Worm (Caenorhabditis elegans) whole organism, L3 larva: ENCODE data around the gene str-14.

Source experiments
- R02D3.7 ChIP-seq: fragments of 150-350 bp; optimal IDR thresholded peaks from 2 replicates; lab custom pipeline; 2014; ENCODE audit warnings: missing biosample characterization, missing genetic modification characterization
- ama-1 ChIP-seq: fragments of 150-350 bp; optimal IDR thresholded peaks from 2 replicates; lab custom pipeline; 2018
- ceh-16 ChIP-seq: sonication (generic microtip); optimal IDR thresholded peaks from 2 replicates; lab custom pipeline; 2017; ENCODE audit warnings: missing biosample characterization, missing genetic modification characterization
- ceh-28 ChIP-seq: fragments of 150-350 bp; optimal IDR thresholded peaks from 2 replicates; lab custom pipeline; 2014; ENCODE audit warnings: missing biosample characterization, missing genetic modification reagents, missing genetic modification characterization
- ceh-82 ChIP-seq: fragments of 150-350 bp; optimal IDR thresholded peaks from 2 replicates; lab custom pipeline; 2014; ENCODE audit warnings: missing biosample characterization, missing genetic modification characterization
- ceh-9 ChIP-seq: sonication (generic microtip); optimal IDR thresholded peaks from 2 replicates; lab custom pipeline; 2018; ENCODE audit warnings: missing biosample characterization, missing genetic modification characterization
- daf-12 ChIP-seq: fragments of 150-350 bp; optimal IDR thresholded peaks from 2 replicates; lab custom pipeline; 2014; ENCODE audit warnings: missing biosample characterization, missing genetic modification reagents, missing genetic modification characterization
- egl-27 ChIP-seq: sonication (generic microtip); optimal IDR thresholded peaks from 4 replicates; lab custom pipeline; 2017; ENCODE audit warnings: missing biosample characterization, missing genetic modification reagents, missing genetic modification characterization
- elt-1 ChIP-seq: fragments of 150-350 bp; optimal IDR thresholded peaks from 2 replicates; lab custom pipeline; 2014; ENCODE audit warnings: missing biosample characterization, missing genetic modification characterization
- elt-3 ChIP-seq, 3 experiments: fragments of 150-350 bp in 1 of 3; sonication (generic microtip) in 2 of 3; optimal IDR thresholded peaks; 2 replicates in 2 of 3; 4 replicates in 1 of 3; lab custom pipeline; 2014 to 2017; ENCODE audit warnings: missing biosample characterization in 3 of 3, missing genetic modification characterization in 3 of 3
- eor-1 ChIP-seq, 2 experiments: fragments of 150-350 bp; optimal IDR thresholded peaks; 2 replicates each; lab custom pipeline; 2014 to 2018; ENCODE audit warnings: missing biosample characterization in 2 of 2, missing genetic modification characterization in 2 of 2
- fkh-10 ChIP-seq: sonication (generic microtip); optimal IDR thresholded peaks from 2 replicates; lab custom pipeline; 2017; ENCODE audit warnings: missing biosample characterization, missing genetic modification reagents, missing genetic modification characterization
- fkh-2 ChIP-seq: fragments of 150-350 bp; optimal IDR thresholded peaks from 2 replicates; lab custom pipeline; 2014; ENCODE audit warnings: missing biosample characterization, missing genetic modification reagents, missing genetic modification characterization
- fos-1 ChIP-seq: fragments of 150-350 bp; optimal IDR thresholded peaks from 2 replicates; lab custom pipeline; 2014; ENCODE audit warnings: missing biosample characterization, missing genetic modification characterization
- jun-1 ChIP-seq: fragments of 150-350 bp; optimal IDR thresholded peaks from 2 replicates; lab custom pipeline; 2014; ENCODE audit warnings: missing biosample characterization, missing genetic modification reagents, missing genetic modification characterization
- lin-39 ChIP-seq: fragments of 150-350 bp; optimal IDR thresholded peaks from 2 replicates; lab custom pipeline; 2018; ENCODE audit warnings: missing biosample characterization, missing genetic modification reagents, missing genetic modification characterization
- lsy-12 ChIP-seq: sonication (generic microtip); optimal IDR thresholded peaks from 2 replicates; lab custom pipeline; 2016; ENCODE audit warnings: mild to moderate bottlenecking, missing genetic modification characterization, missing compliant biosample characterization
- mdl-1 ChIP-seq: fragments of 150-350 bp; optimal IDR thresholded peaks from 2 replicates; lab custom pipeline; 2014; ENCODE audit warnings: missing biosample characterization, missing genetic modification characterization
- mml-1 ChIP-seq: fragments of 150-350 bp; sonication (generic microtip); optimal IDR thresholded peaks from 3 replicates; lab custom pipeline; 2014; ENCODE audit warnings: missing biosample characterization, missing genetic modification characterization
- nhr-11 ChIP-seq: fragments of 150-350 bp; optimal IDR thresholded peaks from 2 replicates; lab custom pipeline; 2014; ENCODE audit warnings: missing biosample characterization, missing genetic modification characterization
- nhr-12 ChIP-seq: fragments of 150-350 bp; optimal IDR thresholded peaks from 2 replicates; lab custom pipeline; 2014; ENCODE audit warnings: missing biosample characterization, missing genetic modification characterization
- nhr-237 ChIP-seq: fragments of 150-350 bp; optimal IDR thresholded peaks from 2 replicates; lab custom pipeline; 2014; ENCODE audit warnings: missing biosample characterization, missing genetic modification characterization
- nhr-25 ChIP-seq: sonication (generic microtip); optimal IDR thresholded peaks from 2 replicates; lab custom pipeline; 2017; ENCODE audit warnings: missing biosample characterization, missing genetic modification characterization
- nhr-28 ChIP-seq: fragments of 150-350 bp; optimal IDR thresholded peaks from 2 replicates; lab custom pipeline; 2014; ENCODE audit warnings: missing biosample characterization, missing genetic modification characterization
- nhr-43 ChIP-seq: sonication (generic microtip); optimal IDR thresholded peaks from 2 replicates; lab custom pipeline; 2016; ENCODE audit warnings: mild to moderate bottlenecking, missing genetic modification characterization, missing compliant biosample characterization; ENCODE audit not compliant: poor library complexity, severe bottlenecking
- nhr-67 ChIP-seq: fragments of 150-350 bp; optimal IDR thresholded peaks from 2 replicates; lab custom pipeline; 2014; ENCODE audit warnings: missing biosample characterization, missing genetic modification characterization
- nhr-77 ChIP-seq: fragments of 150-350 bp; optimal IDR thresholded peaks from 2 replicates; lab custom pipeline; 2014; ENCODE audit warnings: missing biosample characterization, missing genetic modification characterization
- pqm-1 ChIP-seq: fragments of 150-350 bp; optimal IDR thresholded peaks from 2 replicates; lab custom pipeline; 2017; ENCODE audit warnings: missing biosample characterization, missing genetic modification characterization, inconsistent platforms
- sea-2 ChIP-seq: fragments of 150-350 bp; sonication (generic microtip); optimal IDR thresholded peaks from 4 replicates; lab custom pipeline; 2014; ENCODE audit warnings: missing biosample characterization, missing genetic modification reagents, missing genetic modification characterization
- skn-1 ChIP-seq: fragments of 150-350 bp; optimal IDR thresholded peaks from 2 replicates; lab custom pipeline; 2014; ENCODE audit warnings: missing biosample characterization, missing genetic modification characterization
- snpc-4 ChIP-seq: fragments of 150-350 bp; optimal IDR thresholded peaks from 2 replicates; lab custom pipeline; 2014; ENCODE audit warnings: missing biosample characterization, missing genetic modification characterization
- unc-39 ChIP-seq: sonication (generic microtip); optimal IDR thresholded peaks from 4 replicates; lab custom pipeline; 2017; ENCODE audit warnings: missing biosample characterization, missing genetic modification characterization
- unc-62 ChIP-seq: fragments of 150-350 bp; sonication (generic microtip); optimal IDR thresholded peaks from 4 replicates; lab custom pipeline; 2014; ENCODE audit warnings: missing biosample characterization, missing genetic modification reagents, missing genetic modification characterization
- ztf-11 ChIP-seq: fragments of 150-350 bp; optimal IDR thresholded peaks from 2 replicates; lab custom pipeline; 2014; ENCODE audit warnings: missing biosample characterization, missing genetic modification characterization
- ztf-4 ChIP-seq: fragments of 150-350 bp; optimal IDR thresholded peaks from 2 replicates; lab custom pipeline; 2014; ENCODE audit warnings: missing biosample characterization, missing genetic modification characterization

str-14 gene

ce11 chrV:16467840-16468239, 12.9 kb upstream of the str-14 start, which contains the start of gene sru-44:
TSS of gene sru-44 (minus strand) at chrV:16467940.
- TF ChIP-seq elt-3 (tag; optimal IDR thresholded peaks at IDR 0.05; lab: Kevin White, UChicago) (no peak), unc-39 (no peak), mdl-1 (tag; lab: Kevin White, UChicago) (no peak), nhr-77 (tag; lab: Kevin White, UChicago) (no peak), fkh-10 (no peak), lsy-12 (no peak), sea-2 (GFP tag; lab: Kevin White, UChicago) (no peak), skn-1 (tag; lab: Kevin White, UChicago) (no peak), snpc-4 (no peak), nhr-67 (tag; lab: Kevin White, UChicago) (no peak), ztf-11 (tag; lab: Kevin White, UChicago) (no peak), ceh-9 (tag; lab: Kevin White, UChicago) (no peak), nhr-43 (tag; lab: Kevin White, UChicago) (no peak), ceh-82 (no peak), fkh-2 (tag; lab: Kevin White, UChicago) (no peak)

- no peak for TF ChIP-seq nhr-237 (tag; lab: Kevin White, UChicago)
- no peak for TF ChIP-seq R02D3.7 (tag; lab: Kevin White, UChicago)
- no peak for TF ChIP-seq daf-12 (tag; lab: Kevin White, UChicago)
- no peak for TF ChIP-seq lsy-12
- no peak for TF ChIP-seq fkh-10
- TF ChIP-seq eor-1 (tag; optimal IDR thresholded peaks at IDR 0.05; lab: Kevin White, UChicago) = no peak
- no peak for TF ChIP-seq lin-39
- TF ChIP-seq nhr-25 = no peak
These were observed 5.9 kb upstream of the str-14 start, which contains the start of gene srh-142 for ce11 chrV:16460866-16461265. TSS of gene srh-142 (minus strand) at chrV:16460966.

DNA sequence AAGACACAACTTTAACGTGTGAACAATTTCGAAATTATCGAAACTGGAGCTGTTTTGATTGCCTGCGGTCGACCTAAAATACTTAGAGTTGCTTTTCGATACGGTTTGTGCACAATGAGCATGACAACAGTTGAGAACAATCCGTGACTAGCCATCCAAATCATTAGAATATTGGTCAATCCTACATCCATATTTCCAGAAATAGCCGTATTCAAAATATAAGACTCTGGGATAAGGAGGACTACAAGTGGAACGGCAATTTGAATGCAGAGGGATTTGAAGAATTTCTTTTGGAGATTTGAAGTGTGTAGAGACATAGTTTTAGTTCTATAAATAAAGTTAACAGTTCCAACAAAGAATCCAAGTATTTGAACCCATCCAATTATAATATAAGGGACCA, 4.4 kb upstream of the str-14 start:
- no peak for TF ChIP-seq fos-1 (tag; lab: Kevin White, UChicago)
- no peak for TF ChIP-seq elt-3 (tag; optimal IDR thresholded peaks at IDR 0.05; lab: Kevin White, UChicago)
- TF ChIP-seq nhr-12 (tag; lab: Kevin White, UChicago) = no peak
- TF ChIP-seq nhr-43 (tag; lab: Kevin White, UChicago) = no peak
- TF ChIP-seq ztf-4 (tag; lab: Kevin White, UChicago) = no peak
- no peak for TF ChIP-seq fkh-10
- TF ChIP-seq nhr-11 (tag; lab: Kevin White, UChicago) = no peak
- no peak for TF ChIP-seq jun-1

DNA sequence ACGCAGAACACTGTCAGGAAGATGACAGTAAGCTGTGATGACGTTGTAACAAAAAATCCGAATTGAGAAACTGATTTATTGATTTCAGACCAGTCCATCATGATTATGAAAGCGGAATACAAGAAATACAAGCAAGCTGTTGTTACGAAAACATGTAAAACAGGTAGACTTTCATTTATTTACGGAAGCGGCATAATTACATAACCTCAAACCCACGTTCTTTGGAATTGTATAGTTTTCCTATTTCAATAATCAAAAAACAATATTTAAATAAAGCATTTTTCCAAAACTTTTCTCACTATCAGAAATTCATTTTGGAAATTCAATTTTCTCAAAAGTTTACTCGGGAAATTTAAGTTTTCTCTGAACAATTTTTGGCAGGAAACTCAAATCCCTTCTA, 3.7 kb upstream of the str-14 start, which contains the start of gene str-15:
str-15 (minus strand) TSS at position 101 of the 400 bp plus-strand sequence.
- TF ChIP-seq nhr-28 (tag; lab: Kevin White, UChicago) = no peak
- no peak for TF ChIP-seq jun-1
- TF ChIP-seq fkh-10 = no peak
- no peak for TF ChIP-seq eor-1 (tag; optimal IDR thresholded peaks at IDR 0.05; lab: Kevin White, UChicago)
- TF ChIP-seq nhr-11 (tag; lab: Kevin White, UChicago) = no peak
- no peak for TF ChIP-seq ceh-16 (tag; lab: Kevin White, UChicago)
- no peak for TF ChIP-seq nhr-237 (tag; lab: Kevin White, UChicago)
- TF ChIP-seq pqm-1 (tag; lab: Kevin White, UChicago) = no peak
- TF ChIP-seq snpc-4 = no peak
- TF ChIP-seq fkh-2 (tag; lab: Kevin White, UChicago) = no peak
- TF ChIP-seq lin-39 = no peak

DNA sequence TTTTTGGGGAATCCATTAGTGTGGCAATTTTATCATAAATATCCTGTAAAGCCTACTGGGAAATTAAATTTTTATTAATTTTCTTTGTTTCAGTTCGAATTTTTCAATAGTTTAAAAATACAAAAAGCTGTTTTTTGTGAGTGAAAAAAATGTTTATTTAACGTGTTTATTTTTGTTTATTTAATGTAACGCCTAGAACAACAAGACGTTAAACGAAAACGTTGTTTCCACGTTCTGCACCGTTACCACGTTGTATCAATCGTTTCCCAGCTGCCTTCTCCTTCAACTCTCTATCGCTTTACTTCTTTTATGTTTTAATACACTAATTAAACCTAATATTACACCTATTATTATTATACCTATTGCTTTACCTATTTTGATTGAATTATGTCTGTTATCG, 7.2 kb downstream of the str-14 start, which contains the start of gene T08G3.13:
T08G3.13 (plus strand) TSS at position 301 of the 400 bp plus-strand sequence.
- TF ChIP-seq unc-39 = no peak
- TF ChIP-seq ceh-28 = no peak
- TF ChIP-seq ztf-4 (tag; lab: Kevin White, UChicago) = no peak
- TF ChIP-seq fos-1 (tag; lab: Kevin White, UChicago) = no peak
- no peak for TF ChIP-seq ama-1 (lab: Kevin White, UChicago)
- no peak for TF ChIP-seq nhr-28 (tag; lab: Kevin White, UChicago)
- no peak for TF ChIP-seq unc-62 (GFP tag; lab: Kevin White, UChicago)
- no peak for TF ChIP-seq lin-39
- no peak for TF ChIP-seq mdl-1 (tag; lab: Kevin White, UChicago)
- no peak for TF ChIP-seq nhr-25
- TF ChIP-seq daf-12 (tag; lab: Kevin White, UChicago) = no peak
- no peak for TF ChIP-seq mml-1
- no peak for TF ChIP-seq egl-27 (tag; lab: Kevin White, UChicago)
- no peak for TF ChIP-seq elt-1 (tag; lab: Kevin White, UChicago)
- no peak for TF ChIP-seq R02D3.7 (tag; lab: Kevin White, UChicago)
